Worm (Caenorhabditis elegans): ENCODE measurements around the gene F54B8.4.
"Not testable (repeated sequence)": the region's sequence is repeated elsewhere in the genome, so short reads cannot be mapped to it uniquely, and the experiment has no call there.

Gene F54B8.4

DNA sequence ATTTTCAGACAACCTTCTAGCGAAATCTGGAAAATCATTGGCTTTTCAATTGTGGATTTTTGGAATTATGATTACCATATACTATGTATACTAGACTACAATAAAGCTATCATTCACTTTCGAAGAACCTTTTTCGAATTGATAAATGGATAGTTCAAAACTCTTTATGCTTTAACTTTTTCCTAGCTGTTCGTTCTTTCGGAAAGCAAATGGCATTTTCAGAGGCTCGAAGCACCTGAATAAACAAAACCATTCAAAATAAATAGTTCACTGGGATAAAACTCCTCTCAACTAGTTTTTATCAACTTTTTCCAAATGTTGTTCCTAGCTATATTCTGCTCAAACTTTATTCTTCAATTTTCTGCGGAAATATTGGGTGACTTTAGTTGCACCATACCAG lies 35.1 kb upstream of the F54B8.4 start, which contains the start of gene T26E4.2:
Gene T26E4.2 (plus strand): TSS at position 301 of the 400 bp plus-strand sequence.
- no peak for TF ChIP-seq scrt-1 (GFP tag; IDR thresholded peaks at IDR 0.05)
- TF ChIP-seq flt-1 (GFP tag; IDR thresholded peaks at IDR 0.05): no peak
- no peak for TF ChIP-seq B0310.2 (tag; optimal IDR thresholded peaks at IDR 0.05)
- TF ChIP-seq ceh-13 (GFP tag; optimal IDR thresholded peaks at IDR 0.05): no peak
- no peak for TF ChIP-seq tbx-11 (GFP tag; IDR thresholded peaks at IDR 0.05)
- no peak for TF ChIP-seq ceh-36 (tag; optimal IDR thresholded peaks at IDR 0.05)
- TF ChIP-seq hnd-1 (tag; optimal IDR thresholded peaks at IDR 0.05): no peak
- no peak for TF ChIP-seq F13C5.2 (tag; optimal IDR thresholded peaks at IDR 0.05)
- TF ChIP-seq sea-1 (GFP tag; conservative IDR thresholded peaks at IDR 0.05): no peak

DNA sequence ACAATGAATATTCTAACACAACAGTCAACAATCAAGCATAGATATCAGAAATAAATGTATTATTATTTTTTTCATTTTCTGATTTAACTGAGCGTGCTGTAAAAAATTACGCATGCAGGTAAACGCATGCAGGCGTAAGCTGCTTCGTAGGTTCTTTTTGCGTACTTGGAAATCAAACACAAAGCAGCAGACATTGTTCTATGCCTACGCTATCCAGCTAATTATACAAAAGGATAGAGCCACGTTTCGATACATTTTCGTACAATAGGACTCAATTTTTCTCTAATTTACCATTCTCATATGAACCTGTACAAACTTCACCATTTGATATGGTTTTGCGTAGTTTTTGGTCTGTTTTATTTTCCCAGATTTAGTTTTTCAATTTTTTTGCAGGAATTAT lies 33.7 kb upstream of the F54B8.4 start, which contains the start of gene T26E4.3:
Gene T26E4.3 (plus strand): TSS at position 301 of the 400 bp plus-strand sequence.
- TF ChIP-seq aly-1 (tag; optimal IDR thresholded peaks at IDR 0.05) (no peak), hnd-1 (tag; optimal IDR thresholded peaks at IDR 0.05) (no peak), flt-1 (GFP tag; IDR thresholded peaks at IDR 0.05) (no peak), sea-1 (GFP tag; conservative IDR thresholded peaks at IDR 0.05) (no peak)

DNA sequence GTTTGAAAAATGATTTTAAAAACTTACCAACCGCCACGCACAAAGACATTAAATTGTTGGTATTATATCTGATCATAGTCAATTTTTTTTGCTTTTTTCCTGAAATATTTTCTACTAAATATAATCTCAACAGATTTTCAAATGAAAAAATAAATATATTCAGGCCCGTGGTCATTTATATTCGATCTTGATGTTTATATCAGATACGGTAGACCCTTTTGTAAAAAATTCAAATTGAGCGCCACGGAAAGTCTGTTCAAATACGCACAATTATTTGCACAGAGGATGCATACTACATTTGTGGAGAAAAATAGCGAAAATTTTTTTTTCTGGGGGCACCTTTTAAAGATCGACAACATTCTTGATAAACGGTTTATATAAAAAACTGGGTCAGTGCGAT lies 23.8 kb upstream of the F54B8.4 start, which contains the start of gene T26E4.4:
Gene T26E4.4 (minus strand): TSS at position 101 of the 400 bp plus-strand sequence.
- no peak for TF ChIP-seq ets-7 (tag; optimal IDR thresholded peaks at IDR 0.05)
- TF ChIP-seq hnd-1 (tag; optimal IDR thresholded peaks at IDR 0.05): no peak
- TF ChIP-seq F13C5.2 (tag; optimal IDR thresholded peaks at IDR 0.05): no peak
- no peak for TF ChIP-seq flt-1 (GFP tag; IDR thresholded peaks at IDR 0.05)
- no peak for TF ChIP-seq pes-1 (GFP tag; IDR thresholded peaks at IDR 0.05)
- no peak for TF ChIP-seq ceh-13 (GFP tag; optimal IDR thresholded peaks at IDR 0.05)
- no peak for TF ChIP-seq tra-4 (tag; optimal IDR thresholded peaks at IDR 0.05)
- no peak for TF ChIP-seq ceh-36 (tag; optimal IDR thresholded peaks at IDR 0.05)
- no peak for TF ChIP-seq ama-1 (optimal IDR thresholded peaks at IDR 0.05)
- no peak for TF ChIP-seq tbx-11 (GFP tag; IDR thresholded peaks at IDR 0.05)
- no peak for TF ChIP-seq sea-1 (GFP tag; conservative IDR thresholded peaks at IDR 0.05)
- TF ChIP-seq B0310.2 (tag; optimal IDR thresholded peaks at IDR 0.05): no peak

DNA sequence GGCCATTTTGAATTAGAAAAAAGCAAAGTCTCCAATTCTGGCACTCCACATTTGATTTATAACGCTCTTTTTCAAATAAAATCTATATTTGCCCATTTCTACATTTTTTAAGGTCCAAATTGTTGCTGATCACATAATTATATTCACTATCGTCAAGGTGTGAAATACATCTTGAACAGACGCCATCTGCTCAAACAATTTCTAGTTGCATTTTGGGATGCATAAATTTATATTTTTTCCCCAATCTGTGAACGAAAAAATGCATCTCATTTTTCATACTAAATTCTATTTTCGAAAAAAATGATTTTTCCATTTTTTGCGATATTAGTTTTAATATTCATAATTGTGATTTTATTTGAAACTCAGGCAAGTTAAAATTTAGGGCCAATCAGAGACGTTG lies 22.9 kb upstream of the F54B8.4 start, which contains the start of gene T26E4.7:
Gene T26E4.7 (plus strand): TSS at position 301 of the 400 bp plus-strand sequence.
- TF ChIP-seq tbx-11 (GFP tag; IDR thresholded peaks at IDR 0.05) (no peak), ceh-36 (tag; optimal IDR thresholded peaks at IDR 0.05) (no peak), F13C5.2 (tag; optimal IDR thresholded peaks at IDR 0.05) (no peak)

DNA sequence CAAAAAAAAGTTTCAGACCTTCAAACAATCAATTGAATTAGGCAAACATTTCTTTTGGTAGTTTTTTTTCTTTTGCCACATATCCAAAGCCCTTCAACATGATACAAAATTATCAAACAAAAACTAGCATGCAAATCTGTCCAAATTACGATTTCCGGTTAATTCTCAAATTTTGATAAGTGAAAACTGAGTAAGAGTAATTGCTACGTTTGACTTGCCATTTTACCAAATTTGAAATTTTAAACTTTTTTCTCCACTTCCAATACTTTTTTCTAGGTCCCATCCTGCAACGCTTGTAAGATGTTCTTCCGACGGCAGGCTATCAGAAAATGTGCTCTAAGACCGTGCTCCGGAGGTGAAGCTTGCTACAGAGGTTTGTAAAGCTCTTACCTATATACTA lies 20.1 kb upstream of the F54B8.4 start, which contains the start of gene nhr-223:
Gene nhr-223 (plus strand): TSS at position 301 of the 400 bp plus-strand sequence.
- no peak for TF ChIP-seq aly-1 (tag; optimal IDR thresholded peaks at IDR 0.05)
- no peak for TF ChIP-seq scrt-1 (GFP tag; IDR thresholded peaks at IDR 0.05)
- no peak for TF ChIP-seq B0310.2 (tag; optimal IDR thresholded peaks at IDR 0.05)
- TF ChIP-seq ceh-36 (tag; optimal IDR thresholded peaks at IDR 0.05): no peak
- no peak for TF ChIP-seq tbx-37 (GFP tag; conservative IDR thresholded peaks at IDR 0.05)
- no peak for TF ChIP-seq sea-1 (GFP tag; conservative IDR thresholded peaks at IDR 0.05)
- TF ChIP-seq tra-4 (tag; optimal IDR thresholded peaks at IDR 0.05): no peak
- no peak for TF ChIP-seq hmg-4 (GFP tag; optimal IDR thresholded peaks at IDR 0.05)
- no peak for TF ChIP-seq flt-1 (GFP tag; IDR thresholded peaks at IDR 0.05)
- TF ChIP-seq hnd-1 (tag; optimal IDR thresholded peaks at IDR 0.05): no peak
- no peak for TF ChIP-seq pes-1 (GFP tag; IDR thresholded peaks at IDR 0.05)
- no peak for TF ChIP-seq ceh-13 (GFP tag; optimal IDR thresholded peaks at IDR 0.05)
- no peak for TF ChIP-seq ama-1 (optimal IDR thresholded peaks at IDR 0.05)
- no peak for TF ChIP-seq tbx-11 (GFP tag; IDR thresholded peaks at IDR 0.05)
- no peak for TF ChIP-seq F13C5.2 (tag; optimal IDR thresholded peaks at IDR 0.05)
- no peak for TF ChIP-seq ets-7 (tag; optimal IDR thresholded peaks at IDR 0.05)
- TF ChIP-seq hmbx-1 (tag; optimal IDR thresholded peaks at IDR 0.05): no peak

DNA sequence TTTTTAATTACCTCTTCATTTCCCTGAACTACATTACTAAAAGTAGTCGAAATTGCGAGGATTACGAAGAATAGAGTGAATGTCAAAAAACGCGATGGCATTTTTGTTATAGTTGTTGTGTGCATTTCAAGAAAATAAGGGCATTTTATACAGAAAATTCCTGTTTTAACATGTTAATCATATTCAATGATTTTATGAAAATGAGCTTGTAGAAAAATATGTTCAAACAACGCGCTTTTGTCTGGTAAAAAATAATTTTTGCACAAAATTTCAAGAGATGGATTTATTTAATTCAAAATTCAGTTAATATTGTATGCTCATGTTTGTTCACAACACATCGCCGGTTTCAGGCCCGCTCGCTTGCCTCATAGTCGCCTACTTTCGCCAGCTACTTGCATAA lies 18.1 kb upstream of the F54B8.4 start, which contains the start of gene T26E4.10:
Gene T26E4.10 (minus strand): TSS at position 101 of the 400 bp plus-strand sequence.
- TF ChIP-seq F13C5.2 (tag; optimal IDR thresholded peaks at IDR 0.05) (no peak), B0310.2 (tag; optimal IDR thresholded peaks at IDR 0.05) (no peak), ceh-13 (GFP tag; optimal IDR thresholded peaks at IDR 0.05) (no peak), tbx-11 (GFP tag; IDR thresholded peaks at IDR 0.05) (no peak), sea-1 (GFP tag; conservative IDR thresholded peaks at IDR 0.05) (no peak), flt-1 (GFP tag; IDR thresholded peaks at IDR 0.05) (no peak), hmbx-1 (tag; optimal IDR thresholded peaks at IDR 0.05) (no peak), tbx-37 (GFP tag; conservative IDR thresholded peaks at IDR 0.05) (no peak), scrt-1 (GFP tag; IDR thresholded peaks at IDR 0.05) (no peak), ama-1 (optimal IDR thresholded peaks at IDR 0.05) (no peak), tra-4 (tag; optimal IDR thresholded peaks at IDR 0.05) (no peak), hnd-1 (tag; optimal IDR thresholded peaks at IDR 0.05) (no peak), aly-1 (tag; optimal IDR thresholded peaks at IDR 0.05) (no peak), ceh-36 (tag; optimal IDR thresholded peaks at IDR 0.05) (no peak), hmg-4 (GFP tag; optimal IDR thresholded peaks at IDR 0.05) (no peak), pes-1 (GFP tag; IDR thresholded peaks at IDR 0.05) (no peak), ets-7 (tag; optimal IDR thresholded peaks at IDR 0.05) (no peak)

DNA sequence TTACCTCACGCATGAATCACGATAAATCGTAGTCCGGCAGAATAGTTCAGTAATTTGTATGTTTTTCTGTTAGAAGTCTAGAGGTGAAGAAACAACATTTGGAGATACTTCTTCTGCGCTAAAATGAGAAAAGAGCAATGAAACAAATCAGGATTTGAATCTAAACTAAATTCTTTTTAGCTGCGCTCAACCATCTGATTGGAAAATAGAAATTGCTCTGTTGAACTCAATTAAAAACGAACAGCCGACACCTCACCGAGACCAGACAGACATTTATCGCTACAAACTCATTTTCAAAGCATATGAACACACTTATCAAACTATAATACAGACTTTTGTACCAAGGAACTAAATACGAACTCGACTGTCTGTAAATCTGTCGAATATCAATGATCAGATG lies 13.6 kb upstream of the F54B8.4 start, which contains the start of gene T26E4.9:
Gene T26E4.9 (minus strand): TSS at position 101 of the 400 bp plus-strand sequence.
- not testable (repeated sequence) for TF ChIP-seq scrt-1 (GFP tag; IDR thresholded peaks at IDR 0.05); hnd-1 (tag; optimal IDR thresholded peaks at IDR 0.05); tbx-11 (GFP tag; IDR thresholded peaks at IDR 0.05)

DNA sequence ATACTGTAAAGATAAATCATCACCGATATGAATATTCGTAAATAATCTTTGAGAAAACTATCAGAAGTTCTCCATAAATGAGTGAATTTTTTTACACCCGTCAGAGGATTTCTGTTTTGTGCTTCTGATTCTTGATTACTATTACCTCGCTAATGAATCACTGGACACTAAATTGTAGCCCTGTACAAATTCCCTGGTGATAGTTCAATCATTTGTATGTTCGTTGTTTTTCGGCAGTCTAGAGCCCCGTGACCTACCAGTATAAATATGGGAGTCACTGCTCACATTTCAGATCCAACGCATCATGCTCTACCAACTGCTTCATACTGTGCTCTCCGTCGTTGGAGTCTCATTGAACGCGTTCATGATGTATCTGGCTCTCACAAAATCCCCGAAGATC lies 13.1 kb upstream of the F54B8.4 start, which contains the start of gene srd-27:
Gene srd-27 (plus strand): TSS at position 301 of the 400 bp plus-strand sequence.
- not testable (repeated sequence) for TF ChIP-seq flt-1 (GFP tag; IDR thresholded peaks at IDR 0.05); ceh-13 (GFP tag; optimal IDR thresholded peaks at IDR 0.05); tra-4 (tag; optimal IDR thresholded peaks at IDR 0.05)
